Worm (Caenorhabditis elegans): Measurements from ENCODE around the gene trm-1.

The trm-1 gene

ce11 chrV:14179947-14180346, 5.5 kb downstream of the trm-1 start, which contains the start of gene ZC376.8:
ZC376.8 (plus strand) TSS chrV:14180247.
- TF ChIP-seq elt-2 (tag; optimal IDR thresholded peaks at IDR 0.05) (no peak), ceh-2 (tag; optimal IDR thresholded peaks at IDR 0.05) (no peak), dmd-4 (tag; optimal IDR thresholded peaks at IDR 0.05; ENCODE audit: borderline replicate concordance) (no peak)

- TF ChIP-seq ref-2 (tag; optimal IDR thresholded peaks at IDR 0.05) (peak; percentile 37), sdc-2 (tag; optimal IDR thresholded peaks at IDR 0.05) (no peak), pros-1 (tag; optimal IDR thresholded peaks at IDR 0.05) (peak; percentile 57), eyg-1 (tag; optimal IDR thresholded peaks at IDR 0.05) (no peak), nhr-11 (tag; optimal IDR thresholded peaks at IDR 0.05) (no peak), nfya-1 (tag; optimal IDR thresholded peaks at IDR 0.05) (peak; percentile 45), unc-55 (GFP tag; optimal IDR thresholded peaks at IDR 0.05) (peak; percentile 43), ama-1 (optimal IDR thresholded peaks at IDR 0.05) (no peak)
Measured at ce11 chrV:14177657-14178129, 7.7 kb downstream of the trm-1 start, which contains the start of gene ceh-74. ceh-74 (plus strand) TSS chrV:14178079.

ce11 chrV:14176572-14176971, 8.8 kb downstream of the trm-1 start:
- TF ChIP-seq hlh-8 (tag; optimal IDR thresholded peaks at IDR 0.05): no peak
- no peak for TF ChIP-seq ceh-18 (tag; optimal IDR thresholded peaks at IDR 0.05)
- TF ChIP-seq lim-6 (tag; optimal IDR thresholded peaks at IDR 0.05): no peak
- TF ChIP-seq odd-2 (tag; optimal IDR thresholded peaks at IDR 0.05): no peak
- no peak for TF ChIP-seq gmeb-2 (tag; optimal IDR thresholded peaks at IDR 0.05)
- no peak for TF ChIP-seq nhr-11 (tag; optimal IDR thresholded peaks at IDR 0.05)
- TF ChIP-seq che-1 (tag; optimal IDR thresholded peaks at IDR 0.05): no peak
- TF ChIP-seq dve-1 (tag; optimal IDR thresholded peaks at IDR 0.05): no peak
- TF ChIP-seq hlh-15 (tag; optimal IDR thresholded peaks at IDR 0.05): no peak
- no peak for TF ChIP-seq T23F11.4 (GFP tag; optimal IDR thresholded peaks at IDR 0.05)
- TF ChIP-seq rnt-1 (tag; optimal IDR thresholded peaks at IDR 0.05): no peak
- no peak for TF ChIP-seq pat-9 (tag; optimal IDR thresholded peaks at IDR 0.05)
- no peak for TF ChIP-seq Y22D7AL.16 (tag; optimal IDR thresholded peaks at IDR 0.05)
- TF ChIP-seq ceh-24 (tag; optimal IDR thresholded peaks at IDR 0.05): no peak
- TF ChIP-seq ceh-22 (tag; optimal IDR thresholded peaks at IDR 0.05): no peak
- TF ChIP-seq tbx-2 (tag; optimal IDR thresholded peaks at IDR 0.05): no peak
- no peak for TF ChIP-seq F13H6.1 (tag; optimal IDR thresholded peaks at IDR 0.05)
- TF ChIP-seq sdc-2 (tag; optimal IDR thresholded peaks at IDR 0.05): no peak

- TF ChIP-seq ceh-6 (GFP tag; optimal IDR thresholded peaks at IDR 0.05): no peak
- TF ChIP-seq pax-1 (tag; optimal IDR thresholded peaks at IDR 0.05): no peak
- no peak for TF ChIP-seq pros-1 (tag; optimal IDR thresholded peaks at IDR 0.05)
- TF ChIP-seq elt-2 (tag; optimal IDR thresholded peaks at IDR 0.05): peak; percentile 55
- no peak for TF ChIP-seq ceh-30 (tag; optimal IDR thresholded peaks at IDR 0.05)
- no peak for TF ChIP-seq zip-5 (tag; optimal IDR thresholded peaks at IDR 0.05)
- no peak for TF ChIP-seq lin-11 (tag; optimal IDR thresholded peaks at IDR 0.05)
Measured at ce11 chrV:14175216-14175615, 10.2 kb downstream of the trm-1 start, which contains the start of gene cest-2.2. cest-2.2 (minus strand) TSS chrV:14175355.

ce11 chrV:14171284-14171683, 14.1 kb downstream of the trm-1 start, which contains the start of gene cest-2.1:
cest-2.1 (minus strand) TSS chrV:14171481.
- TF ChIP-seq npax-4 (tag; optimal IDR thresholded peaks at IDR 0.05) (no peak), pat-9 (tag; optimal IDR thresholded peaks at IDR 0.05) (no peak), elt-2 (tag; optimal IDR thresholded peaks at IDR 0.05) (no peak), K02D7.2 (tag; optimal IDR thresholded peaks at IDR 0.05) (no peak), ceh-48 (tag; optimal IDR thresholded peaks at IDR 0.05) (no peak), hlh-6 (tag; optimal IDR thresholded peaks at IDR 0.05) (no peak), sdc-2 (tag; optimal IDR thresholded peaks at IDR 0.05) (no peak), ceh-22 (tag; optimal IDR thresholded peaks at IDR 0.05) (no peak), ets-4 (tag; optimal IDR thresholded peaks at IDR 0.05) (no peak), sox-4 (tag; optimal IDR thresholded peaks at IDR 0.05) (no peak), C08G9.2 (tag; optimal IDR thresholded peaks at IDR 0.05) (no peak), ceh-9 (tag; optimal IDR thresholded peaks at IDR 0.05) (no peak), lin-11 (tag; optimal IDR thresholded peaks at IDR 0.05) (no peak), rnt-1 (tag; optimal IDR thresholded peaks at IDR 0.05) (no peak), ztf-16 (tag; optimal IDR thresholded peaks at IDR 0.05) (no peak), mec-3 (tag; optimal IDR thresholded peaks at IDR 0.05; ENCODE audit: borderline replicate concordance) (no peak)

All from whole organism, late embryonic.